Fruit fly (Drosophila melanogaster) whole organism, adult: Measurements from ENCODE around the gene kibra.

Source experiments
- CG11617 ChIP-seq: fragments of 200-800 bp; sonication (Bioruptor generic); optimal IDR thresholded peaks from 2 replicates; lab custom pipeline; 2017; ENCODE audit warnings: mild to moderate bottlenecking, missing biosample characterization, missing genetic modification reagents, missing genetic modification characterization
- CG12768 ChIP-seq: fragments of 200-800 bp; sonication (Bioruptor generic); optimal IDR thresholded peaks from 2 replicates; lab custom pipeline; 2017; ENCODE audit warnings: missing biosample characterization, missing genetic modification characterization, mild to moderate bottlenecking, moderate library complexity, missing genetic modification reagents
- CG14711 ChIP-seq: fragments of 200-800 bp; sonication (Bioruptor generic); optimal IDR thresholded peaks from 2 replicates; lab custom pipeline; 2018; ENCODE audit warnings: missing biosample characterization, mild to moderate bottlenecking, missing genetic modification characterization, moderate library complexity
- CG1620 ChIP-seq: fragments of 200-800 bp; sonication (Bioruptor generic); optimal IDR thresholded peaks from 2 replicates; lab custom pipeline; 2016; ENCODE audit warnings: missing biosample characterization, missing genetic modification characterization
- CG33017 ChIP-seq: fragments of 200-800 bp; sonication (Bioruptor generic); optimal IDR thresholded peaks from 2 replicates; lab custom pipeline; 2018; ENCODE audit warnings: missing biosample characterization, mild to moderate bottlenecking, missing genetic modification characterization, moderate library complexity
- CG5204 ChIP-seq: fragments of 200-800 bp; sonication (Bioruptor generic); optimal IDR thresholded peaks from 2 replicates; lab custom pipeline; 2016; ENCODE audit warnings: missing biosample characterization, missing genetic modification characterization
- CG7045 ChIP-seq: fragments of 200-800 bp; sonication (Bioruptor generic); optimal IDR thresholded peaks from 2 replicates; lab custom pipeline; 2017; ENCODE audit warnings: missing biosample characterization, mild to moderate bottlenecking, missing genetic modification characterization
- CG7101 ChIP-seq: fragments of 200-800 bp; sonication (Bioruptor generic); optimal IDR thresholded peaks from 2 replicates; lab custom pipeline; 2018; ENCODE audit warnings: missing biosample characterization, mild to moderate bottlenecking, missing genetic modification characterization, moderate library complexity
- Clk ChIP-seq: fragments of 200-800 bp; sonication (Bioruptor generic); optimal IDR thresholded peaks from 2 replicates; lab custom pipeline; 2017; ENCODE audit warnings: missing biosample characterization, missing genetic modification characterization
- Crg-1 ChIP-seq: fragments of 200-800 bp; sonication (Bioruptor generic); optimal IDR thresholded peaks from 2 replicates; lab custom pipeline; 2016; ENCODE audit warnings: missing biosample characterization, missing genetic modification characterization
- Hr96 ChIP-seq: fragments of 200-800 bp; sonication (Bioruptor generic); optimal IDR thresholded peaks from 2 replicates; lab custom pipeline; 2016; ENCODE audit warnings: missing biosample characterization, missing genetic modification characterization
- Mnt ChIP-seq: fragments of 200-800 bp; sonication (Bioruptor generic); optimal IDR thresholded peaks from 2 replicates; lab custom pipeline; 2016; ENCODE audit warnings: missing biosample characterization, mild to moderate bottlenecking, missing genetic modification characterization
- bab1 ChIP-seq: fragments of 200-800 bp; sonication (Bioruptor generic); optimal IDR thresholded peaks from 3 replicates; lab custom pipeline; 2019; ENCODE audit warnings: missing biosample characterization, mild to moderate bottlenecking, missing genetic modification characterization, moderate library complexity
- cic ChIP-seq: fragments of 200-800 bp; sonication (Bioruptor generic); optimal IDR thresholded peaks from 2 replicates; lab custom pipeline; 2017; ENCODE audit warnings: missing biosample characterization, mild to moderate bottlenecking, missing genetic modification characterization, moderate library complexity
- cnc ChIP-seq, 2 experiments: fragments of >200 bp; optimal IDR thresholded peaks; 2 replicates each; lab custom pipeline; 2017
- kay ChIP-seq: fragments of 200-800 bp; sonication (Bioruptor generic); peaks from one replicate; lab custom pipeline; 2016; ENCODE audit warnings: missing biosample characterization, missing genetic modification characterization, borderline replicate concordance
- ovo ChIP-seq: fragments of 200-800 bp; sonication (Bioruptor generic); optimal IDR thresholded peaks from 2 replicates; lab custom pipeline; 2016; ENCODE audit warnings: missing biosample characterization, missing genetic modification characterization
- pad ChIP-seq: fragments of 200-800 bp; sonication (Bioruptor generic); optimal IDR thresholded peaks from 3 replicates; lab custom pipeline; 2017; ENCODE audit warnings: missing biosample characterization, missing genetic modification characterization, mild to moderate bottlenecking, moderate library complexity, missing genetic modification reagents
- tj ChIP-seq: fragments of 200-800 bp; sonication (Bioruptor generic); optimal IDR thresholded peaks from 3 replicates; lab custom pipeline; 2017; ENCODE audit warnings: missing biosample characterization, mild to moderate bottlenecking, missing genetic modification characterization, moderate library complexity
- toe ChIP-seq: fragments of 200-800 bp; sonication (Bioruptor generic); optimal IDR thresholded peaks from 2 replicates; lab custom pipeline; 2016; ENCODE audit warnings: missing biosample characterization, missing genetic modification characterization

Gene kibra

dm6 chr3R:14696949-14697513, 27.0 kb downstream of the kibra start, which contains the start of gene Meltrin:
Gene Meltrin, minus strand, starts transcription at chr3R:14697292.
- TF ChIP-seq tj (peak; percentile 29), pad (GFP tag; lab: Kevin White, UChicago) (peak; percentile 20), toe (GFP tag; lab: Kevin White, UChicago) (no peak), Hr96 (GFP tag; lab: Kevin White, UChicago) (peak; percentile 64), CG1620 (peak; percentile 57), CG7045 (GFP tag; lab: Kevin White, UChicago) (no peak), CG33017 (tag; lab: Kevin White, UChicago) (peak; percentile 67), cnc (optimal IDR thresholded peaks at IDR 0.05; lab: Kevin White, UChicago) (no peak), CG12768 (peak; percentile 6), CG5204 (no peak), Crg-1 (GFP tag; lab: Kevin White, UChicago) (peak; percentile 59), kay (no peak), CG11617 (peak; percentile 55), bab1 (peak; percentile 92), cic (GFP tag; lab: Kevin White, UChicago) (peak; percentile 73), CG14711 (tag; lab: Kevin White, UChicago) (peak; percentile 1), CG7101 (tag; lab: Kevin White, UChicago) (peak; percentile 62), Mnt (GFP tag; lab: Kevin White, UChicago) (peak; percentile 90), Clk (GFP tag; lab: Kevin White, UChicago) (no peak), ovo (GFP tag; lab: Kevin White, UChicago) (peak; percentile 22)

dm6 chr3R:14695665-14696064, 28.4 kb downstream of the kibra start:
- TF ChIP-seq kay (peak; percentile 68), CG11617 (no peak)

dm6 chr3R:14695054-14695453, 29.0 kb downstream of the kibra start:
- TF ChIP-seq kay (no peak), CG33017 (tag; lab: Kevin White, UChicago) (no peak)

dm6 chr3R:14694583-14694982, 29.5 kb downstream of the kibra start:
- TF ChIP-seq CG12768: no peak

- TF ChIP-seq toe (GFP tag; lab: Kevin White, UChicago): no peak
- TF ChIP-seq bab1: no peak
- no peak for TF ChIP-seq CG5204
- TF ChIP-seq CG14711 (tag; lab: Kevin White, UChicago): no peak
Observed at dm6 chr3R:14692971-14693253, 31.1 kb downstream of the kibra start.

dm6 chr3R:14692230-14692970, 31.7 kb downstream of the kibra start:
- peak; percentile 11 for TF ChIP-seq CG7101 (tag; lab: Kevin White, UChicago)
- TF ChIP-seq CG14711 (tag; lab: Kevin White, UChicago): peak; percentile 49
- peak; percentile 27 for TF ChIP-seq CG12768
- TF ChIP-seq kay: no peak
- TF ChIP-seq toe (GFP tag; lab: Kevin White, UChicago): no peak
- no peak for TF ChIP-seq Mnt (GFP tag; lab: Kevin White, UChicago)
- TF ChIP-seq Clk (GFP tag; lab: Kevin White, UChicago): no peak
- TF ChIP-seq CG7045 (GFP tag; lab: Kevin White, UChicago): peak; percentile 41
- TF ChIP-seq CG33017 (tag; lab: Kevin White, UChicago): peak; percentile 35
- no peak for TF ChIP-seq CG5204
- TF ChIP-seq Crg-1 (GFP tag; lab: Kevin White, UChicago): no peak

dm6 chr3R:14691019-14691777, 32.9 kb downstream of the kibra start:
- no peak for TF ChIP-seq cnc (optimal IDR thresholded peaks at IDR 0.05; lab: Kevin White, UChicago)
- peak; percentile 84 for TF ChIP-seq tj

- TF ChIP-seq CG5204: no peak
- no peak for TF ChIP-seq CG14711 (tag; lab: Kevin White, UChicago)
- no peak for TF ChIP-seq cnc (optimal IDR thresholded peaks at IDR 0.05; lab: Kevin White, UChicago)
- no peak for TF ChIP-seq cic (GFP tag; lab: Kevin White, UChicago)
- TF ChIP-seq ovo (GFP tag; lab: Kevin White, UChicago): no peak
- TF ChIP-seq Crg-1 (GFP tag; lab: Kevin White, UChicago): no peak
- TF ChIP-seq toe (GFP tag; lab: Kevin White, UChicago): no peak
- TF ChIP-seq CG7045 (GFP tag; lab: Kevin White, UChicago): no peak
Observed at dm6 chr3R:14690065-14690464, 34.0 kb downstream of the kibra start.
